Worm (Caenorhabditis elegans) whole organism, mixed stage, embryonic: ENCODE results near the gene W06F12.2.

Experiments used
- M03D4.4 ChIP-seq: sonication (generic microtip); optimal IDR thresholded peaks from 2 replicates; lab custom pipeline; 2017; ENCODE audit warnings: mild to moderate bottlenecking, missing genetic modification characterization, missing compliant biosample characterization
- bed-3 ChIP-seq: fragments of 200-800 bp; sonication (Bioruptor generic); optimal IDR thresholded peaks from 3 replicates; lab custom pipeline; 2018; ENCODE audit warnings: mild to moderate bottlenecking, missing genetic modification characterization, moderate library complexity, missing compliant biosample characterization
- blmp-1 ChIP-seq: fragments of 150-350 bp; optimal IDR thresholded peaks from 2 replicates; lab custom pipeline; 2014; ENCODE audit warnings: missing biosample characterization, missing genetic modification characterization
- ceh-39 ChIP-seq: fragments of 150-350 bp; optimal IDR thresholded peaks from 2 replicates; lab custom pipeline; 2014; ENCODE audit warnings: missing biosample characterization, missing genetic modification characterization
- ceh-43 ChIP-seq: fragments of 200-800 bp; sonication (Bioruptor generic); optimal IDR thresholded peaks from 2 replicates; lab custom pipeline; 2018; ENCODE audit warnings: mild to moderate bottlenecking, missing genetic modification characterization, moderate library complexity, missing compliant biosample characterization
- ceh-83 ChIP-seq: fragments of 200-800 bp; sonication (Bioruptor generic); optimal IDR thresholded peaks from 2 replicates; lab custom pipeline; 2018; ENCODE audit warnings: mild to moderate bottlenecking, missing genetic modification characterization, missing compliant biosample characterization
- ces-1 ChIP-seq: fragments of 150-350 bp; optimal IDR thresholded peaks from 2 replicates; lab custom pipeline; 2014; ENCODE audit warnings: missing biosample characterization, missing genetic modification reagents, missing genetic modification characterization
- cnd-1 ChIP-seq: fragments of 200-800 bp; sonication (Bioruptor generic); optimal IDR thresholded peaks from 2 replicates; lab custom pipeline; 2018; ENCODE audit warnings: mild to moderate bottlenecking, missing genetic modification characterization, missing compliant biosample characterization
- drap-1 ChIP-seq: fragments of 200-800 bp; sonication (Bioruptor generic); optimal IDR thresholded peaks from 3 replicates; lab custom pipeline; 2018; ENCODE audit warnings: mild to moderate bottlenecking, missing genetic modification characterization, missing compliant biosample characterization
- elt-1 ChIP-seq: sonication (generic microtip); optimal IDR thresholded peaks from 2 replicates; lab custom pipeline; 2017; ENCODE audit warnings: missing genetic modification characterization, mild to moderate bottlenecking, missing compliant biosample characterization, antibody characterized with exemption, moderate library complexity, borderline replicate concordance; ENCODE audit not compliant: insufficient read depth
- elt-3 ChIP-seq: fragments of 150-350 bp; optimal IDR thresholded peaks from 2 replicates; lab custom pipeline; 2014; ENCODE audit warnings: missing biosample characterization, missing genetic modification characterization
- flh-1 ChIP-seq: fragments of 200-800 bp; sonication (Bioruptor generic); optimal IDR thresholded peaks from 2 replicates; lab custom pipeline; 2018; ENCODE audit warnings: mild to moderate bottlenecking, missing genetic modification characterization, moderate library complexity, missing compliant biosample characterization
- ham-2 ChIP-seq: fragments of 200-800 bp; sonication (Bioruptor generic); optimal IDR thresholded peaks from 2 replicates; lab custom pipeline; 2018; ENCODE audit warnings: mild to moderate bottlenecking, missing genetic modification characterization, missing compliant biosample characterization
- hlh-1 ChIP-seq: fragments of 150-350 bp; optimal IDR thresholded peaks from 2 replicates; lab custom pipeline; 2014; ENCODE audit warnings: missing biosample characterization, missing genetic modification reagents, missing genetic modification characterization
- lin-13 ChIP-seq: fragments of 150-350 bp; optimal IDR thresholded peaks from 2 replicates; lab custom pipeline; 2014; ENCODE audit warnings: missing biosample characterization, missing genetic modification characterization
- lin-32 ChIP-seq: fragments of 200-800 bp; sonication (Bioruptor generic); optimal IDR thresholded peaks from 2 replicates; lab custom pipeline; 2018; ENCODE audit warnings: mild to moderate bottlenecking, missing genetic modification characterization, missing compliant biosample characterization
- lsy-2 ChIP-seq: fragments of 150-350 bp; optimal IDR thresholded peaks from 2 replicates; lab custom pipeline; 2014; ENCODE audit warnings: missing biosample characterization, missing genetic modification characterization
- mab-5 ChIP-seq: fragments of 150-350 bp; optimal IDR thresholded peaks from 2 replicates; lab custom pipeline; 2014; ENCODE audit warnings: missing biosample characterization, missing genetic modification characterization
- mep-1 ChIP-seq: fragments of 150-350 bp; optimal IDR thresholded peaks from 2 replicates; lab custom pipeline; 2017; ENCODE audit warnings: missing biosample characterization, missing genetic modification reagents, missing genetic modification characterization, inconsistent platforms
- mls-2 ChIP-seq: sonication (generic microtip); optimal IDR thresholded peaks from 2 replicates; lab custom pipeline; 2016; ENCODE audit warnings: mild to moderate bottlenecking, missing genetic modification characterization, moderate library complexity, missing compliant biosample characterization
- nhr-12 ChIP-seq: fragments of 150-350 bp; optimal IDR thresholded peaks from 2 replicates; lab custom pipeline; 2014; ENCODE audit warnings: missing biosample characterization, missing genetic modification characterization
- nhr-2 ChIP-seq: fragments of 150-350 bp; optimal IDR thresholded peaks from 2 replicates; lab custom pipeline; 2014; ENCODE audit warnings: missing biosample characterization, missing genetic modification characterization
- nhr-237 ChIP-seq: fragments of 150-350 bp; optimal IDR thresholded peaks from 2 replicates; lab custom pipeline; 2014; ENCODE audit warnings: missing biosample characterization, missing genetic modification characterization
- nhr-28 ChIP-seq: fragments of 150-350 bp; optimal IDR thresholded peaks from 2 replicates; lab custom pipeline; 2014; ENCODE audit warnings: missing biosample characterization, missing genetic modification characterization
- nhr-76 ChIP-seq: sonication (generic microtip); optimal IDR thresholded peaks from 2 replicates; lab custom pipeline; 2017; ENCODE audit warnings: missing biosample characterization, missing genetic modification characterization
- pha-4 ChIP-seq: fragments of 150-350 bp; optimal IDR thresholded peaks from 2 replicates; lab custom pipeline; 2018; ENCODE audit warnings: missing biosample characterization, missing genetic modification reagents, missing genetic modification characterization
- sem-2 ChIP-seq: fragments of 200-800 bp; sonication (Bioruptor generic); optimal IDR thresholded peaks from 2 replicates; lab custom pipeline; 2018; ENCODE audit warnings: mild to moderate bottlenecking, missing genetic modification characterization, missing compliant biosample characterization
- snpc-4 ChIP-seq: fragments of 150-350 bp; optimal IDR thresholded peaks from 2 replicates; lab custom pipeline; 2014; ENCODE audit warnings: missing biosample characterization, missing genetic modification characterization
- sptf-1 ChIP-seq: sonication (generic microtip); optimal IDR thresholded peaks from 2 replicates; lab custom pipeline; 2017; ENCODE audit warnings: mild to moderate bottlenecking, missing genetic modification characterization, moderate library complexity, missing compliant biosample characterization
- tbx-8 ChIP-seq: fragments of 200-800 bp; sonication (Bioruptor generic); optimal IDR thresholded peaks from 2 replicates; lab custom pipeline; 2018; ENCODE audit warnings: mild to moderate bottlenecking, missing genetic modification characterization, moderate library complexity, missing compliant biosample characterization
- unc-120 ChIP-seq: sonication (generic microtip); optimal IDR thresholded peaks from 2 replicates; lab custom pipeline; 2017; ENCODE audit warnings: missing genetic modification characterization, missing compliant biosample characterization; ENCODE audit not compliant: poor library complexity, severe bottlenecking
- unc-39 ChIP-seq: fragments of 150-350 bp; optimal IDR thresholded peaks from 2 replicates; lab custom pipeline; 2014; ENCODE audit warnings: missing biosample characterization, missing genetic modification characterization
- unc-62 ChIP-seq: fragments of 150-350 bp; optimal IDR thresholded peaks from 2 replicates; lab custom pipeline; 2014; ENCODE audit warnings: missing biosample characterization, missing genetic modification reagents, missing genetic modification characterization
- zip-8 ChIP-seq: fragments of 150-350 bp; optimal IDR thresholded peaks from 2 replicates; lab custom pipeline; 2014; ENCODE audit warnings: missing biosample characterization, missing genetic modification characterization
- ztf-11 ChIP-seq: fragments of 150-350 bp; optimal IDR thresholded peaks from 2 replicates; lab custom pipeline; 2014; ENCODE audit warnings: missing biosample characterization, missing genetic modification characterization

Gene W06F12.2

ce11 chrIII:13732665-13733064 is 1.2 kb upstream of the W06F12.2 start:
- TF ChIP-seq ham-2 (GFP tag; lab: Kevin White, UChicago): no peak
- peak; percentile 49 for TF ChIP-seq pha-4 (tag; lab: Kevin White, UChicago)

- TF ChIP-seq blmp-1 (tag; lab: Kevin White, UChicago) (no peak), tbx-8 (GFP tag; lab: Kevin White, UChicago) (no peak), elt-3 (no peak), lin-13 (no peak), nhr-76 (tag; lab: Kevin White, UChicago) (no peak), pha-4 (tag; lab: Kevin White, UChicago) (no peak)
- TF ChIP-seq, all 35 proteins: peak for 0
Measured at ce11 chrIII:13729760-13730159, 1.7 kb downstream of the W06F12.2 start.

- TF ChIP-seq lsy-2 (no peak), hlh-1 (tag; lab: Kevin White, UChicago) (no peak), drap-1 (GFP tag; lab: Kevin White, UChicago) (no peak), cnd-1 (tag; lab: Kevin White, UChicago) (no peak), ceh-43 (GFP tag; lab: Kevin White, UChicago) (no peak), ztf-11 (no peak), mep-1 (tag; lab: Kevin White, UChicago) (no peak)
Measured at ce11 chrIII:13724018-13724892, 7.2 kb downstream of the W06F12.2 start.

ce11 chrIII:13722387-13723122 is 8.9 kb downstream of the W06F12.2 start:
- no peak for TF ChIP-seq flh-1
- peak; percentile 18 for TF ChIP-seq sem-2

- no peak for TF ChIP-seq sem-2
- TF ChIP-seq nhr-237: no peak
- TF ChIP-seq sptf-1 (tag; lab: Kevin White, UChicago): no peak
- no peak for TF ChIP-seq pha-4 (tag; lab: Kevin White, UChicago)
- no peak for TF ChIP-seq ceh-83 (GFP tag; lab: Kevin White, UChicago)
- no peak for TF ChIP-seq nhr-76 (tag; lab: Kevin White, UChicago)
- no peak for TF ChIP-seq snpc-4 (tag; lab: Kevin White, UChicago)
Measured at ce11 chrIII:13721944-13722343, 9.5 kb downstream of the W06F12.2 start.

ce11 chrIII:13721066-13721465 is 10.4 kb downstream of the W06F12.2 start:
- TF ChIP-seq nhr-76 (tag; lab: Kevin White, UChicago) (no peak), nhr-2 (tag; lab: Kevin White, UChicago) (peak; percentile 93), hlh-1 (tag; lab: Kevin White, UChicago) (no peak), ceh-39 (tag; lab: Kevin White, UChicago) (no peak), snpc-4 (tag; lab: Kevin White, UChicago) (no peak), zip-8 (tag; lab: Kevin White, UChicago) (no peak), ceh-83 (GFP tag; lab: Kevin White, UChicago) (no peak), unc-39 (tag; lab: Kevin White, UChicago) (no peak), unc-62 (GFP tag; lab: Kevin White, UChicago) (peak; percentile 0), flh-1 (no peak), nhr-12 (no peak), blmp-1 (tag; lab: Kevin White, UChicago) (no peak), mep-1 (tag; lab: Kevin White, UChicago) (peak; percentile 18), cnd-1 (tag; lab: Kevin White, UChicago) (peak; percentile 76), ham-2 (GFP tag; lab: Kevin White, UChicago) (peak; percentile 67), bed-3 (no peak), lsy-2 (no peak), drap-1 (GFP tag; lab: Kevin White, UChicago) (peak; percentile 68), elt-1 (tag; lab: Kevin White, UChicago) (no peak), sptf-1 (tag; lab: Kevin White, UChicago) (peak; percentile 72), M03D4.4 (tag; lab: Kevin White, UChicago) (peak; percentile 60), ztf-11 (peak; percentile 23), lin-32 (peak; percentile 43), ceh-43 (GFP tag; lab: Kevin White, UChicago) (peak; percentile 12), mls-2 (tag; lab: Kevin White, UChicago) (peak; percentile 71), elt-3 (no peak), nhr-237 (no peak), ces-1 (GFP tag; lab: Kevin White, UChicago) (no peak), lin-13 (no peak), pha-4 (tag; lab: Kevin White, UChicago) (no peak), mab-5 (tag; lab: Kevin White, UChicago) (no peak), nhr-28 (tag; lab: Kevin White, UChicago) (no peak), unc-120 (tag; lab: Kevin White, UChicago) (no peak), sem-2 (peak; percentile 41), tbx-8 (GFP tag; lab: Kevin White, UChicago) (no peak)
